Worm (Caenorhabditis elegans) whole organism, L4 larva: Measurements from ENCODE around the gene arx-5.

Source experiments
- ama-1 ChIP-seq: fragments of 150-350 bp; optimal IDR thresholded peaks from 2 replicates; lab custom pipeline; 2014; ENCODE audit warnings: inconsistent platforms, mixed read lengths
- dmd-9 ChIP-seq: fragments of 200-800 bp; sonication (Bioruptor generic); IDR thresholded peaks from 2 replicates; pipeline ENCODE4 v1.3.6; 2022; ENCODE audit warnings: missing genetic modification reagents, missing genetic modification characterization, missing compliant biosample characterization
- gei-8 ChIP-seq: fragments of 200-800 bp; sonication (Bioruptor generic); optimal IDR thresholded peaks from 2 replicates; lab custom pipeline; 2018; ENCODE audit warnings: mild to moderate bottlenecking, missing genetic modification characterization, missing compliant biosample characterization
- nhr-25 ChIP-seq: sonication (generic microtip); optimal IDR thresholded peaks from 2 replicates; lab custom pipeline; 2017; ENCODE audit warnings: missing genetic modification characterization, mild to moderate bottlenecking, missing compliant biosample characterization, antibody characterized with exemption, moderate library complexity, borderline replicate concordance; ENCODE audit not compliant: insufficient read depth
- nhr-76 ChIP-seq: fragments of 150-350 bp; optimal IDR thresholded peaks from 2 replicates; lab custom pipeline; 2014; ENCODE audit warnings: missing biosample characterization, missing genetic modification characterization
- nhr-77 ChIP-seq: fragments of 150-350 bp; optimal IDR thresholded peaks from 2 replicates; lab custom pipeline; 2014; ENCODE audit warnings: missing biosample characterization, missing genetic modification characterization
- pha-4 ChIP-seq, 2 experiments: fragments of 150-350 bp in 1 of 2; fragments of 200-800 bp in 1 of 2; sonication (Bioruptor generic) in 1 of 2; IDR thresholded peaks in 1 of 2; optimal IDR thresholded peaks in 1 of 2; 2 replicates each; pipeline versions ENCODE4 v1.3.6 to Lab custom; 2014 to 2022; ENCODE audit warnings: missing genetic modification characterization in 2 of 2, missing genetic modification reagents in 2 of 2, missing biosample characterization in 1 of 2, missing compliant biosample characterization in 1 of 2

ce11 chrIII:12821331-12821730, 3.4 kb upstream of the arx-5 start:
- no peak for TF ChIP-seq ama-1
- no peak for TF ChIP-seq nhr-25 (tag; lab: Kevin White, UChicago)
- no peak for TF ChIP-seq dmd-9 (GFP tag; lab: Robert Waterston, UW)
- TF ChIP-seq nhr-77: no peak
- no peak for TF ChIP-seq nhr-76
- no peak for TF ChIP-seq pha-4 (GFP tag; IDR thresholded peaks at IDR 0.05; lab: Robert Waterston, UW)
- TF ChIP-seq pha-4 (tag; optimal IDR thresholded peaks at IDR 0.05; lab: Kevin White, UChicago): no peak
- TF ChIP-seq gei-8 (GFP tag; lab: Kevin White, UChicago): no peak
